Fruit fly (Drosophila melanogaster): ENCODE measurements around the gene Ype.

Ype gene

dm6 chrX:13387373-13387850 is at the start of gene Ype, which contains the start of gene CG1662 (continued):
- TF ChIP-seq CG11762 (GFP tag; optimal IDR thresholded peaks at IDR 0.05; ENCODE audit: insufficient read depth) (peak; percentile 50), cyc (GFP tag; optimal IDR thresholded peaks at IDR 0.05) (peak; percentile 79), ss (GFP tag; optimal IDR thresholded peaks at IDR 0.05) (peak in 1 of 2 experiments; percentile 71), topi (GFP tag; optimal IDR thresholded peaks at IDR 0.05) (peak; percentile 71), lz (GFP tag; optimal IDR thresholded peaks at IDR 0.05) (peak; percentile 78), CG8319 (GFP tag; optimal IDR thresholded peaks at IDR 0.05) (peak; percentile 38), Sox15 (GFP tag; optimal IDR thresholded peaks at IDR 0.05) (peak; percentile 66), CG11294 (GFP tag; IDR thresholded peaks at IDR 0.05) (no peak; the same call in 1 of the 2 replicates), Smox (GFP tag; optimal IDR thresholded peaks at IDR 0.05) (peak; percentile 70)

- TF ChIP-seq Gug (GFP tag; IDR thresholded peaks at IDR 0.05) (no peak), CG3919 (GFP tag; optimal IDR thresholded peaks at IDR 0.05) (no peak), CG16779 (tag; optimal IDR thresholded peaks at IDR 0.05) (no peak), Eip93F (GFP tag; optimal IDR thresholded peaks at IDR 0.05) (no peak), Sox15 (GFP tag; optimal IDR thresholded peaks at IDR 0.05) (no peak), CG6854 (GFP tag; optimal IDR thresholded peaks at IDR 0.05) (no peak), CG11294 (GFP tag; IDR thresholded peaks at IDR 0.05) (no peak), CG15336 (GFP tag; IDR thresholded peaks at IDR 0.05) (no peak), CG6808 (GFP tag; optimal IDR thresholded peaks at IDR 0.05) (no peak), Blimp-1 (GFP tag; optimal IDR thresholded peaks at IDR 0.05) (no peak), Met (GFP tag; optimal IDR thresholded peaks at IDR 0.05) (no peak), CG8319 (GFP tag; optimal IDR thresholded peaks at IDR 0.05) (no peak), CG34406 (GFP tag; optimal IDR thresholded peaks at IDR 0.05) (no peak)
Measured at dm6 chrX:13434065-13434464, 46.8 kb upstream of the Ype start.

- TF ChIP-seq CG6854 (GFP tag; optimal IDR thresholded peaks at IDR 0.05): peak; percentile 97
- no peak for TF ChIP-seq CG1621 (tag; optimal IDR thresholded peaks at IDR 0.05)
Measured at dm6 chrX:13421059-13421458, 33.8 kb upstream of the Ype start.

dm6 chrX:13412941-13413613 is 25.9 kb upstream of the Ype start, which contains the start of the genes CG1998 and Set2:
TSS of gene CG1998 (minus strand) at chrX:13413074.
TSS of gene Set2 (plus strand) at chrX:13413242.
- TF ChIP-seq ss (GFP tag; optimal IDR thresholded peaks at IDR 0.05): no peak
- peak; percentile 29 for TF ChIP-seq Eip78C (GFP tag)
- TF ChIP-seq CG1621 (tag; optimal IDR thresholded peaks at IDR 0.05): peak; percentile 59
- TF ChIP-seq CG8119 (GFP tag; IDR thresholded peaks at IDR 0.05): 0 out of 3 replicates have a peak, but pooled peaks have one; percentile 12
- no peak for TF ChIP-seq dac (GFP tag; optimal IDR thresholded peaks at IDR 0.05)

- TF ChIP-seq CG32006 (GFP tag; optimal IDR thresholded peaks at IDR 0.05) (peak; percentile 45), esn (GFP tag; optimal IDR thresholded peaks at IDR 0.05) (peak; percentile 10), CG31627 (GFP tag; optimal IDR thresholded peaks at IDR 0.05) (no peak), svp (GFP tag) (peak; percentile 34), salr (GFP tag; optimal IDR thresholded peaks at IDR 0.05) (peak in 1 of 2 experiments; percentile 32), cyc (GFP tag; optimal IDR thresholded peaks at IDR 0.05) (no peak), Sox102F (GFP tag; optimal IDR thresholded peaks at IDR 0.05) (peak; percentile 32), fd85E (GFP tag; optimal IDR thresholded peaks at IDR 0.05) (no peak), CG6854 (GFP tag; optimal IDR thresholded peaks at IDR 0.05) (peak; percentile 48), CG15336 (GFP tag; IDR thresholded peaks at IDR 0.05) (peak; percentile 43; the same call in 1 of the 2 replicates), Eip78C (GFP tag) (peak; percentile 61), CG6276 (GFP tag; optimal IDR thresholded peaks at IDR 0.05) (no peak), ss (GFP tag; optimal IDR thresholded peaks at IDR 0.05) (peak; percentile 14 to 23), CG6163 (GFP tag; IDR thresholded peaks at IDR 0.05) (peak; percentile 57; the same call in 2 of the 3 replicates), eg (GFP tag; IDR thresholded peaks at IDR 0.05) (peak; percentile 9; the same call in 1 of the 3 replicates)
Measured at dm6 chrX:13411376-13411973, 24.3 kb upstream of the Ype start.
